Worm (Caenorhabditis elegans) whole organism, L4/young adult: ENCODE measurements around the gene efn-3.
A peak's percentile ranks its signal among the peaks of the same experiment; 100 is the strongest.

Source experiments
- W03F9.2 ChIP-seq: fragments of 150-350 bp; optimal IDR thresholded peaks from 2 replicates; lab custom pipeline; 2014; ENCODE audit warnings: missing biosample characterization, missing genetic modification characterization
- dao-5 ChIP-seq: sonication (generic microtip); optimal IDR thresholded peaks from 2 replicates; lab custom pipeline; 2016; ENCODE audit warnings: missing genotype, missing genetic modification characterization, moderate library complexity, missing compliant biosample characterization
- him-1 ChIP-seq: sonication (generic microtip); optimal IDR thresholded peaks from 2 replicates; lab custom pipeline; 2016; ENCODE audit warnings: missing genotype, missing genetic modification reagents, missing genetic modification characterization, missing compliant biosample characterization

Gene efn-3

ce11 chrX:13502282-13502681, 25.0 kb upstream of the efn-3 start:
- peak; percentile 85 for TF ChIP-seq him-1 (tag; lab: Kevin White, UChicago)
- TF ChIP-seq dao-5 (tag; lab: Kevin White, UChicago), result no peak

- no peak for TF ChIP-seq dao-5 (tag; lab: Kevin White, UChicago)
- TF ChIP-seq him-1 (tag; lab: Kevin White, UChicago), result no peak
- no peak for TF ChIP-seq W03F9.2
Measured at ce11 chrX:13500568-13500967, 23.3 kb upstream of the efn-3 start, which contains the start of gene sad-1. sad-1 (minus strand) TSS chrX:13500668.

DNA sequence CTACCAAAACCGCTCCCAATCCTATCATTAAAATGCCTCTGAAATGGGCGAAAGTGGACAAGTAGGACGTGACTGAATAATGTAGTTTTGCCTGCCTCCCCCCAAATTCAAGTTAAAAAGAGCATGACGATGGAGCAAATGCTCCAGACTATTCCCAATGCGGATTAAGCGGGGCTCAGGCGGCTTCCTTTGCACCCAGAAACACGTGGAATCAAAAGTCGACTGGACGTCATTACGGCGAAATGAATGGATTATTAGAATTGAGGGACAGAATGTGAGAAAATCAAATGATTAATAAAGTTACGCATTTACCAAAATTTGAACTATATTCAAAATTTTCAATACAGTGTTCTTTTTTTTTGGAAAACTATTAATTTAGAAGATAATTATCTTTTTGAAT, 22.7 kb upstream of the efn-3 start:
- TF ChIP-seq W03F9.2, result no peak
- TF ChIP-seq dao-5 (tag; lab: Kevin White, UChicago), result no peak
- TF ChIP-seq him-1 (tag; lab: Kevin White, UChicago), result no peak

DNA sequence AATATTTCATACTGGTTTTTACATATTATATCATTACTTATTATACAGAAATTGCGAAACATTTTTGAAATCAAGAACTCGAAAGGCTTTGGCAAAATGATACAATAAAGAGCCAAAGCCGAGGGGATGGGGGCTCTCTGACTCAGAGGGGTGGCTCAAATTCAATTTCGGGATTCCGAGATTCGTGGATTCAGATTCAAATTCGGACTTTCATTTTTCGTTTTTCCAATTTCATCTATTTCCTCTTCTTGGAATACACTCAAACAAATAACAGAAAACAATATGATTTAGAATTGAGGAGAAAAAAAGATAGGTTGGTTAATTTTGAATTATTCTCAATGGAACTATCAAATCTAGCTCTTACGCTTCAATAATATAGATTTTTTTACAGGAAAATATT, 21.8 kb upstream of the efn-3 start:
- TF ChIP-seq W03F9.2 (no peak), dao-5 (tag; lab: Kevin White, UChicago) (no peak), him-1 (tag; lab: Kevin White, UChicago) (no peak)

- TF ChIP-seq W03F9.2 (no peak), him-1 (tag; lab: Kevin White, UChicago) (peak; percentile 17), dao-5 (tag; lab: Kevin White, UChicago) (no peak)
Measured at ce11 chrX:13493762-13494161, 16.5 kb upstream of the efn-3 start.

DNA sequence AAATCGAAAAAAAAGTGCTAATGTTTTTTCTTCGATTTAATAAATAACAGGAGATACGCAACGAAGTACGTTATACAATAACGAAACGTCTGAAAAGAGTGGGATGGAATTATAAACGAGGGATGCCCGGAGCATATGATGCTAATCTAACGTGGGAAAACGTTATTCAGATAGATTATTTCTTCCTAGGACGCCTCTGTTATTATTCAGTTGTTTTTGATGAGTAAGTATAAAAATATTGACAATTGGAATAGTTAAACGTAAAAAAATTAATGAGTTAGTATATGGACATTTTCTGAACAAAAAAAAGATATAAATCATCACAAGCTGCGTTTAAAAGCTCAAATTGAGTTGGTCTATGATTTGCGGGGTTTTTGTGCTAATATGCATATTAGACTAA, 7.6 kb upstream of the efn-3 start, which contains the start of gene srd-51:
TSS of gene srd-51 (minus strand) at position 101 of the 400 bp plus-strand sequence.
- TF ChIP-seq W03F9.2 (no peak), dao-5 (tag; lab: Kevin White, UChicago) (no peak), him-1 (tag; lab: Kevin White, UChicago) (no peak)

DNA sequence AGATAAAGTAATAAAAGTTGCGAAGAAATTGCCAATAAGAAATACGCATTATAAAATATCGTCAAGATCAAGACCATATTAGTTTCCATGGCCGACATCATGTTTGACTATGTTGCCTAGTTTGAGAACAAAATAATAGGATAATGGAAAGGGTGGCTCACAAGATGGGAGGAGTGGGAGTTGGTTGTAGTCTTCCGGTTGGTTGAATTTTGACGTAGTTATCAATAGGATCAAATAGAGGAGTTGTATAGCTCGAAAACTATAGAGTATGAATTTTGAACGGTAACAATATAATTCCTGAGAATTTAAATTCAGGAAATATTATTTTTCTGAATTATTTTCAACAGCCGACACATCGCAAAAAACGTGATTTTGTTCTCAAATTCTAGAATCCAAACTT, 4.4 kb upstream of the efn-3 start, which contains the start of gene srd-50:
TSS of gene srd-50 (minus strand) at position 101 of the 400 bp plus-strand sequence.
- TF ChIP-seq dao-5 (tag; lab: Kevin White, UChicago) (no peak), him-1 (tag; lab: Kevin White, UChicago) (no peak), W03F9.2 (no peak)

ce11 chrX:13471855-13472254, 5.4 kb downstream of the efn-3 start, which contains the start of gene tre-4:
tre-4 (plus strand) TSS chrX:13472155.
- TF ChIP-seq him-1 (tag; lab: Kevin White, UChicago) (no peak), dao-5 (tag; lab: Kevin White, UChicago) (no peak), W03F9.2 (no peak)

DNA sequence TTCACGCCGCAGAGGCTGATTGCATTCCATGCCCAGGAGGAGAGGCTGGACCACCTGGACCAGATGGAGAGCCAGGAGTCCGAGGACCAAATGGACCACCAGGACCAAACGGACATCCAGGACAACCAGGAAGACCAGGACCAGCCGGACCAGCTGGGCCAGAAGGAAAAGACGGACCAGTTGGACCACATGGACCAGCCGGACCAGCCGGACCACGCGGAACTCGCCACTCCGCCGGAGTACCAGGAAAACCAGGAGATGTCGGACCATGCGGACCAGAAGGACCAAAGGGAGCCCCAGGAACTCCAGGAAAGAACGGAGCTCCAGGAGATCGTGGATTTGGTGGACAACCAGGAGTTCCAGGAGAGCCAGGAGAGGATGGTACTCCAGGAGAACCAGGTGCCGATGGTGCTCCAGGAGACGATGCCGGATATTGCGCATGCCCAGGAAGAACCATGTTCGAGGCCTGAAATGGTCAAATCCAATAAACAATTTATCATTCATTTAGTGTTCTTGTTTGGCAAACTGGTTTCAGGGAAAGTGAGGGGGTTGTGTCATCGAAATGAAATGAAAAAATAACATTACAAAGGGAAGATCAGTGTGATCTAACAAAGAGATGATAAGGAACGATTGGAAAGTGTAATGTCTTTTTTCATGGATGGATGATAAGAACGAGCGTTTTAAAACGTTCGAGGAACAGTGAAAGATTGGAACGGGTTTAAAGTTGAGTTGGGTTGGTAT, 7.2 kb downstream of the efn-3 start:
- no peak for TF ChIP-seq W03F9.2

ce11 chrX:13469047-13469633, 8.1 kb downstream of the efn-3 start, which contains the start of gene col-184:
col-184 (plus strand) TSS chrX:13469455.
- TF ChIP-seq W03F9.2 (no peak), dao-5 (tag; lab: Kevin White, UChicago) (no peak), him-1 (tag; lab: Kevin White, UChicago) (no peak)

DNA sequence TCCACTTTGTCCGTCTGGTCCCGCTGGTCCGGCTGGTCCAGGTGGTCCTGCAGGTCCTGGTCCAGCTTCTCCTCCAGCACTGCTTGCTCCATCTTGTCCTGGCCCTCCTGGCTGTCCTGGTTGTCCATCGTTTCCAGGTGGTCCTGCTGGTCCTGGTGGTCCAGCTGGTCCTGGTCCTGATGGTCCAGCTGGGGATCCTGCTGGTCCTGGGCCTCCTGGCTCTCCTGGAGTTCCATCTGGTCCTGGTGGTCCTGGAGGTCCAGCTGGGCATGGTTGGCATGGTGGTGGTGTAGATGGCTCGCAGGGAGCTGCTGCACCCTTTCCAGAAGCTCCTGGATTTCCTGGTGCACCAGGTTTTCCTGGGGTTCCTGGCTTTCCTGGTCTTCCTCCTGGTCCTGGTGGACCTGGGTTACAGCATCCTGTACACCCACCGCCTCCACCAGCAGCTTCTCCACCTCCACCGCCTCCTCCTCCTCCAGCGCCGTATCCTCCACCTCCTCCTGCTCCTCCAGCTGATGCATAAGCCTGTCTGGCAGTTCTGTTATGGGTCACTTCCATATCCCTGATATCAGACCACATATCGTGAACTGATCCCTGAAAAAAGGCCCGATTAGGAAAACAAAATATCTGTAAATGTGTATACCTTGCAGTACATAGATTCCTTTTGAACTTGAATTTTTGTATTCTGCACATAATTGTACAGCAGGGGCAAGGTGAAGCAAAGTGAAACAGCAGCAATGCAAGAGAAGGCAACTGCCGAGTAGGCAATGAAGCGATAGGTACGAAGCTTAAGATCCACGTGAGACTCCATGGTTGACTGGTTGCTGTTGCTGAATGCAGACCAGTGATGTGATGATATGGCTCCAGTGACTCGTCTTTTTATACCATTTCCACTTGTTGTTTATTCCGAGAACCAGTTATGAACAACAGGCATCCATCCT, 10.1 kb downstream of the efn-3 start, which contains the start of gene col-183:
TSS of gene col-183 (minus strand) at position 839 of the 941 bp plus-strand sequence.
- no peak for TF ChIP-seq dao-5 (tag; lab: Kevin White, UChicago)
- no peak for TF ChIP-seq W03F9.2
- no peak for TF ChIP-seq him-1 (tag; lab: Kevin White, UChicago)

- TF ChIP-seq W03F9.2, result no peak
- TF ChIP-seq him-1 (tag; lab: Kevin White, UChicago), result no peak
- no peak for TF ChIP-seq dao-5 (tag; lab: Kevin White, UChicago)
Measured at ce11 chrX:13463793-13464192, 13.5 kb downstream of the efn-3 start, which contains the start of gene F02D10.2. F02D10.2 (minus strand) TSS chrX:13463893.

DNA sequence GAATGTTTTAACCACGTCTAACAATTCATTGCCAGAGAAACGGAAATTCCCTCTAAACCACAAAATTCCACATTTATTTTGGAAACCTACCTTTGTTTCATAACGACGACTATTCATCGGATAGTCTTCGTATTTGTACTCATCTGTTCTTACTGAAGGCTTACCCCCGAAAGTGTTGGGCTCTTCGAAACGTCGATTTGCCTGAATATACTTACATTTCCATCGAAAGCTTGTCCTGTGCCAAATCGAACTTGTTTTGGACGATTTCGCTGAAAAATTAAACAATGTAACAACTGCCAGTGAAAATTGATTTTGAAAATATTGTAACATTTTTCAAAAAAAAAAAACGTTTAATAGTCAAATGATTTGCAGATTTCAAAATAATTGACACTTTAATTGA, 14.7 kb downstream of the efn-3 start, which contains the start of gene F02D10.3:
TSS of gene F02D10.3 (minus strand) at position 101 of the 400 bp plus-strand sequence.
- no peak for TF ChIP-seq W03F9.2
- no peak for TF ChIP-seq him-1 (tag; lab: Kevin White, UChicago)
- TF ChIP-seq dao-5 (tag; lab: Kevin White, UChicago), result no peak
